Fruit fly (Drosophila melanogaster): Measurements from ENCODE around the gene ppk11.
A peak's percentile ranks its signal among the peaks of the same experiment; 100 is the strongest.

Gene ppk11

DNA sequence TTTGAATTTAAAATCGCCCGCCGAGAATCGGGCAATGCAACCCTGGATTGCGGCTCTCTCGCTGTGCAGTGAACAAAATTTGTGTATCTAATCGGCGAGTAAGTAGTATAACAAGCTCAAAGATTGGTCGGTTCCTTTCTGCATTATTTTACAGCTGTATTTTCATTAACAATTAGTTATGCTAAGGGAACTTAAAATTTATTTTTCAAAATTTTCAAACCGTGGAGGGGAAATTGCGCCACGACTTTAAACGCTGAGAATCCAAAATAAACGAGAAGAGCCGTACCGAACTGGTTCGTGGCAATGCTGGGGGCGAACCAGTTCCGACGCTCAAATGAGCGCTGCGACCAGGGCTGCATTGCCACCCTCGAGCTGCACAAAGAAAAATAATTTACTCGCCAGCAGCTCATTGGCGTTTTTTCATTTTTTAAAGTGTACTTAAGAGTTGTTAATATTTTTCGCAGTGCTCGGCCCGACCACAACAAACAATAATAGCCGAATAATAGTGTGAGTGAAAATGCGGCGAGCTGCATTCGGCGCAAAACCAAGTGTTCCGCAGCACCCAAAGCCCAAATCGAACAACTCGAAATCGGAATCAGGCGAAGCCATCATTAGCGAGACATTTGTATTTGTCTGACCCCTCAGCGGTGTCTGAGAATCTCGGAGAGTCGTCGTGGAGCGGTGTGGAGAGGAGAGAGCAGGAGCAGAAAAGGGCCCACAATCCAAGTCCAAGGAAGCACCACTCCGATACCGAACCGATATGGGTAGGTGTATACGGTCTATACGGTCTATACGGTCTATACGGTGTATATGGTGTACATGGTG, 16.6 kb downstream of the ppk11 start, which contains the start of gene zf30C:
TSS of gene zf30C (plus strand) at position 353 of the 825 bp plus-strand sequence.
- peak; percentile 61 for TF ChIP-seq noc (tag; optimal IDR thresholded peaks at IDR 0.05)

DNA sequence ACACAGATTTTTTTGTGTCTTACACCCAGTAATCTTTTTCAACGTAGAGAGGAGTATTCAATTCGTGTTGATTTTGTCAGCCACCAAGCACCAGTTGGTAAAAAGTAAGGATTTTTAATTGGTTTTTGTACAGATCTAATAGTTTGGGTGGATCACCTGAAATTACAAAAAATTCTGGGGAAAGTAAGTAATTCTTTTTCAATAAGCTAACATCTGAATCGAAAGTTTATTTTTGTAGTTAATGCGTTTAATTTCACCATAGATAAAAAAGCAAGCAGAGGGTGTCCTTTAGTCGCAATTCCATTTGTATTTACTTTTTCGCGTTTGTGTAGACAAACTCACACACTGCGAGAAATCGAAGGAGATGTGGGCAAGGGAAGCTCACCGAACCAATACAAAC, 20.0 kb downstream of the ppk11 start:
- no peak for TF ChIP-seq noc (tag; optimal IDR thresholded peaks at IDR 0.05)

DNA sequence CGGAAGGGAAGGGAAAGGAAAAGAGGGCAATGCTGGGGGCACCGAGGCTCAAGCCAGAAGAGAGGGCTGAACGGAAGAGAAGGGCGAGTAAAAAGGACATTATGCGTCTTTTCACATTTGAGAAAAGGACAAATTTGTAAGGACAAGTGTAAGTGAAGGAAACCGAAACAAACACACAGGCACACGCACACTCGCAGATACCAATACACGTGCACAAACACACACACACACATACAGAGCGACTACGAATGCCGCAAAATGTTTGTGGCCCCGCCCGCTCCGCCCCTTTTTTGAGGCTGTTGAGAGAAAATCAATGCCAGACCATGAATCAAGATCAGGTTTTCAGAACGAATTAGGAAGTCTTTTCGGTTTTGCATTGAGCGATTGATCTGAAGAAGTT, 21.5 kb downstream of the ppk11 start:
- no peak for TF ChIP-seq noc (tag; optimal IDR thresholded peaks at IDR 0.05)

DNA sequence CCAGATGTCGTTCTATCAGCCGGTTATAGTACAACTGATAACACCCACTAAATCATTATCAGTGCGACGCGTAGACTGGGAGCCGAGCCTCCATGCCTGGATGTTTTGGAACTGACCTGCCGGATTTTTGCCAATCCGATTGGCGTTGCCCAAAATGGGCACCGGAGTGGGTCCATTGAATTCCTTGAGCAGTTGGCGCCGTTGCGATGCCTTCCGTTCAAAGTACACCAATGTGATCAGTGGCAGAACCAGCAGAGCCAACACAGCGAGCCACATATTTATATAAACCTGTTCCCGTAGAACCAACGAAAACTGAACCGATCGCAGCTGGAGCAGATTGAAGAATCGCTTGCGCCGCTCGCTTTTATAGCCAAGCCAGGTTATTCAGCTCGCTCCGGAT, 25.1 kb downstream of the ppk11 start, which contains the start of gene Cyp4e3:
TSS of gene Cyp4e3 (minus strand) at position 327 of the 400 bp plus-strand sequence.
- no peak for TF ChIP-seq noc (tag; optimal IDR thresholded peaks at IDR 0.05)

DNA sequence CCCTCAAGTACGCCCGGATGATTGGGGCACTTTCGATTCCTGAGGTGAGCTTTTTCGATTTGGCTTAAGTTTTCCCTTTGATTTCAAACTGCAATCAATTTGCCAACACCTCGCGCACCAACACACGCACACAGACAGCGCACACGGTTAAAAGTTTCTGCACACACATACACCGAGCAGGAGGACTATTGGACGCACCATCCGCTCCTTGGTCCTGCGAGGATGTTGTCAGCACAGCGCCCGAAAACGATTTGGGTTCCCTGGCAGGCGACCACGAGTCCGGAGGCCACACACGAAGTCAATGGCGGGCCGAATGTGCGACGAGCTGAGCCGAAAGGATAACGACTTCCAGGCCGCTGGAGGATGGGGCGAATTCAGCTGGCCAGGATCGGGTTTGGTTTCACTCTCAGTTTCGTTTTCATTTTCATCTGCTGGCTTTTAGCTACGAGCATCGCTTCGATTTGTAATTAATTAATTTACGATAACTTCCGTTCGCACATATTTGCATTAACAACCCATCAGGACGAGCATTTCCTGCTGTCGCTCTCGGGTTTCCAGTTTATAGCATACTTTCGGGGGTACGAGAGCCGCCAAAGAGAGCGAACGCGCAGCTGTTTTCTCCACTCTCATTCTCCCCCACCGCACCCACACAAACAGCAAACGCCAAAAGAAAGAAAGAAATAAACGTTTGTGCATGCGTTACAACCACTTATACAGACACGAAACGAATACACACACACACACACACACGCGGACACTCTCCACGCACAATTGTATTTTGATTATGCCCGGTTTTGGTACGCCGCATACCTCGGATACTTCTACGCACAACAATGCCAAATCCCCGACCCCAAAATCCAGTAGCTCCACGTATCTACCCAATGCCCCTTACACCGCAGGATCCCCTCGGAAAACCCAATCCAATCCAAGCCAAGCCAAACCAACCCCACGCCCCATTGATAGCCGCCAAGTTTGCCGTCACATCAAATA, 28.3 kb downstream of the ppk11 start, which contains the start of gene Nckx30C:
TSS of gene Nckx30C (minus strand) at position 260 of the 990 bp plus-strand sequence.
- no peak for TF ChIP-seq noc (tag; optimal IDR thresholded peaks at IDR 0.05)

DNA sequence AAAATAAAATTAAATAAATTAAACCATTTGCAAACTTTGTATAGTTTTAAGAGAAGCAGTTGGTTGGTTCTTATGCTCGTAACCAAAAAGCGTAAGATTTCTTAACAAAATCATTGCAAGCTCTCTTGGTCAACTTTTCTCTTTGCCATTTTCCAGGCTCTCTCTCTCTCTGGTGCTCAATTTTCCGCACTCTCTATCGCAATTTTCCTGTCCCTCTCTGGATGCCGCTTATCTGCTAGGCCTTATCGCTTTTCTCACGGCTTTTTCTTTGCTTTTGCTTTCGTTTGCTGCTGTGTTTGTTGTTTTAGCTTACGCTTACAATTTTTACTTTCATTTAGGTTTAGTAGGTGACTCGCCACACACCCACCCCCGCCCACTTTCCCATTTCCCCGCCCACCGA, 30.2 kb downstream of the ppk11 start:
- no peak for TF ChIP-seq noc (tag; optimal IDR thresholded peaks at IDR 0.05)

DNA sequence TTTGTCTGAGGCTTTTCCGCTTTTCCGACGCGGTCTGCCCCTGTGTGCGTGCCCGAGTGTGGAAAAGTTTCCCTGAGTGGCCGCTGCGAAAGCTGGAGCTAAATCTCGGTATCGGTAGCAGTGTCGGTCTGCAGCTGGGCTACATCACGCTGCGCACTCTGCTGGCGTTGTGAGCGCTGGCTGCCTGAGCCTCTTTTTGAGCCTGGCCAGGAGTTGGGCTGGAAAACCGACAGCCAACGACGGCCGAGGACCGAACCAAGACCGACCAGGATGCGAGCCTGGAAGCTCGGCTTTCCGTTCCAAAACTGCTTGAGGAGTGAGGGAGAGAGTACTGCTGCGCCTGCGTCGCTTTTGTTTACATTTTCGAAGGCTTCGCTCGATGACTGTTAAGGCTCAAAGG, 31.0 kb downstream of the ppk11 start:
- no peak for TF ChIP-seq noc (tag; optimal IDR thresholded peaks at IDR 0.05)

DNA sequence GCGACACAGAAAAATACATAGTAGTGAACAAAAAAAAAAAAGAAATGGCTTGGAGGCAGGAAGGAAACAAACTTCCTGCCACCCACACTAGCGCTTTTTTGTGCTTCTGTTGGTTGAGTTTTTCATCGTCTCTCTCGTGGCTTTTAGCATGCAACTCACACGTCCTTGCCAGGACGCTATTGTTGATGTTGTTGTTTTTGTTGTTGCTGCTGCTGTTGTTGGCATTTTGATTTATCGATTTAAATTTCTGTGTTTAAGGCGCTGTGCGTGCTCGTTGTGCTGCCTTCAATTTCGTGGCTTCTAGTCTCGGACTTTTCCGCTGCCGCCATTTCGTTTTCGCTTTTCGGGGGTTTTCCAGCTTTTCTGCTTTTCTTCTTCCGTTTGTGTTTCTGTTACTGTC, 35.1 kb downstream of the ppk11 start:
- TF ChIP-seq noc (tag; optimal IDR thresholded peaks at IDR 0.05), result no peak

DNA sequence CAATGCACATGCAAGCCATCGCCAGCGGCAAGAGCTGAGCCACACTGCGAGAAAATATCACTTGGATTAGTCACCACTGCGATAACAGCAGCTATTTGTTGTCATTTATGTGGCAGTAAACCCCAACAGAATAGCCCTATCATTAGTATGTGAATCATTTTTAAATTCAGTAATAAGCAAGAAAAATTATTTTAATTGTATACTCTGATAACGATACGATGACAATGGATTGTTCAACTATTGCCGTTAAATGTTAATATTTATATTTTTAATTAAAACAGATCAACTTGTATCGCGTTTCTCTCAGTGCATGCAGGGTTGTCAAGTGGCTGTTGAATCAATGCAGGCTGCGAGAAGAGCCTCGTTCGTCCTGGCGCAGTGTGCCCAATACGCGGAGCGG, 37.0 kb downstream of the ppk11 start:
- TF ChIP-seq noc (tag; optimal IDR thresholded peaks at IDR 0.05), result no peak

DNA sequence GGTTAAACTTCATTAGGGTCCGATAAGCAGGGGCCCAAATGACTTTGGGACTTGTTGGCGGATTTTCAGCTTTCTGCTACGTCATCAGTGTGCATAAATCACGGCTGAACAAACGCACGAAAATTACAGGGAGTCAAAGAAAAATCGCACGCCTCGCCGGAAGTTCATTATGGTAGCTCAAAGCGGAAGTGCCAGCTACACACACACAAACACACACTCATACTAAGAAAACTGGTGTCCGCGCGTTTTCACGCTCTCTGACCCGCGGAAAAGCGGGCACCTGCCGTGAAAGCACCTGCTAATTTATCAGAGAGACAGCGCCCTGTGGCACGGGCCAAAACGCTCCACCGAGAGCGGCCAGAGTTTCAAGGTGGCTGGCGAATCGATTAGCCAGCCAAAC, 37.5 kb downstream of the ppk11 start:
- TF ChIP-seq noc (tag; optimal IDR thresholded peaks at IDR 0.05), result no peak

DNA sequence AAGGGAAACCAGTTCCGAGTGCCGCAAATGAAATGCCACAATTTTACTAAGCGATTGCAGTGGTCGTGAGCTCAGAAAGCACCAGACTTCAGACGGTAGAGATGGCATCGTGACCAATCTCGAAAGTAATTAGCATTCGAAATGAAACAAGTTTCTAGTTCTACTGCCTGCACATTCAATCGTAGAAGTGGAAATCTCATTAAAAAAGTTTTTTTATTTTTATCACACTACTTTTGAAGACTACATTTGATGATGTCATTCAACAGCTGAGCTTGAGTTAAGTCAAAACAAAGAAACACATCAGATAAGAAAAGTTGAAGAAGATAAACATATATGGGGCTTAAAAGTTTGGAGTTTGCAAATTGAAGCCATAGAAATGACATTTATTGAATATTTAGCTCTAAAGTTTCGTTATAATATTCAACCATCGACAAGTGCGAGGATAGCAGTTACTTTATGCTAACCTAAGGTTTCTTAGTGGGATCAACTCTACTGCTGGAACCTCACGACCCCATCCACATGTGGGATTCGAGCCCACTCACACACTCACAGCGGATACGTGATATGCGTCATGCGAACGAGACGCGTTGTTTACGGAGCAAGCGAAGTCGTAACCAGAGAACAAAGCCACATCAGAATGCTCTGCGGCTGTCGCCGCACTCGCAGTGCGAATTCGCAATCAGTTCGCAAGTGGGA, 38.7 kb downstream of the ppk11 start, which contains the start of gene CG13117:
TSS of gene CG13117 (plus strand) at position 646 of the 696 bp plus-strand sequence.
- no peak for TF ChIP-seq noc (tag; optimal IDR thresholded peaks at IDR 0.05)

DNA sequence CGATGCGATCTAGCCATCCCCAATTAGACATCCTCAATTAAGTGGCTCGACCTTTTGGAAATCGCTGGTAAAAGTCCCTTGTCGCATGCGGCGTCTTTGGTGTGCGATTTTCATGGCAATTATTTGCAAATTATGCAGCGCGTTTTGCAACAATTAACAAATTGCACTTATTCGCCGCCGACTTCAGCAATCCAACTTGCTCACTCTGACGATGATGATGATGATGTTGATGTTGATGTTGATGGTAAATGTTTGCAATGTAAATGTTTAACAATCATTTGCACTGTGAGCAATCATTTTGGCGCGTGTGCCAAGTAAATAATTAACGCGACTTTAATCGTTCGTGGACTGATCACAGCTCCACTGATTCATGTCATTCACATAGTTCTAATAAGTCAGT, 40.7 kb downstream of the ppk11 start:
- no peak for TF ChIP-seq noc (tag; optimal IDR thresholded peaks at IDR 0.05)

DNA sequence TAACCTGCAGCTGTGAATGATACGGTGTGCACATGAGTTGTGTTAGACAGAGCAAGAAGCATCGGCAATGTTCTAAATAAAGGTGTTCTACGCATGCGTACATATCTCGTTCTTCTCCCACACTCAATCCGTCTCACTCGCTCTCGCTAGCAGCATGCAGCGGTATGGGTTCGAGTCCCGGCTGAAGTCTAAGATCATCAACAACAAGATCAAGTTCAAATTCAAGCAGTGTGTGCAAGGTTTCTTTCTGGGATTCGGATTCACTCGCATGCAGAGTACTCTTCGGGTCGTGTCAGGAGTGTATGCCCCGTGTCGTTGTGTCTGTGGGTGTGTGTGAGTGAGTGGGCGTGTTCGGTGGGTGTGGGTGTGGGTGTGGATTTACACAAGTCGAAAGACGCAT, 43.6 kb downstream of the ppk11 start:
- no peak for TF ChIP-seq noc (tag; optimal IDR thresholded peaks at IDR 0.05)

DNA sequence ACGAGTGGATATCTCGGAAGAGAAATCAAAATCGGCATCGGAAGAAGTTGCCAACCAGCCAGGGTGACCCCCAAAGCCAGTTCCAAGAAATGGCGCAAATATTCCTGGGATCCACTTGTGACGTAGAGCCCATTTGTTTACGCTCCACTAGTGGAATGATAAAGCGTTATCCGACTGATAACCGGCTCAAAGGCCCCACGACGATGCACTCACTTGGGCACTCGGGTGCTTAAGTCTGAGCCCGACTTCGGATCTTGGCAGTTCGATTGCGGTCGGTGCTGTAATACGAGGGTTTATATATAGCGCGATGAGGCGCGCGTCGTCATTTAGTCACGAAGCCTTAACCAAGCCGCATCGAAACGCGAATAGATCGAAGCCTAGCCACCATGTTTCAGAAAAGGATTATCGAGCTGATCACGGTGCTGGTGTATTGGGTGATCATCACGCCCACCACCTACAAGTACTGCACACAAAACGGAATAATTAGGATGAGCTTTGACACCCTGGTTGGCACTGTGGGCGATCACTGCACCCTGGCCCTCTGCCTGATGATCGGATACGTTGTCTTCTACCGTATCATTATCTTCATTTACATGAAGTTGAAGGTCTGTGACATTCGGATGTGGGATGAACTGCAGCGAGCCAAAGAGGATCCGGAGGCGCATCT, 45.1 kb downstream of the ppk11 start, which contains the start of gene CG13116:
TSS of gene CG13116 (plus strand) at position 323 of the 667 bp plus-strand sequence.
- no peak for TF ChIP-seq noc (tag; optimal IDR thresholded peaks at IDR 0.05)

DNA sequence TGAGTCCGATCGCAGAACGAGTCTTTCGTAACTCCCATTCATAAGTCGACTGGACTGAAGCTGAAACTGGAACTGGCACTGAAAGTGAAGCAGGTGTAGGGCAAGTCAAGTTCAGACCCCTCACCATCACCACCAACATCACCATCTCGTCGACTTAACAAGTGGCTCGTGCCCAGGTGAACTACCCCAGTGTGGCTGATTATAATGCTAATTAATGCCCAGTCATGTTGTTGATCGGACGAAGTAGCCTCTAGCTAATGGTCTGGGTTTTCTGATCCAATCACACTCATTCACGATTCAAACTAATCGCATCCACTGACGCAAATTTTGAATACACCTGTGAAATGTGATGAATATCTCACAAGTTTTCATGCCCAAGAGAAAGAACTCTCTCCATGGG, 46.0 kb downstream of the ppk11 start:
- TF ChIP-seq noc (tag; optimal IDR thresholded peaks at IDR 0.05), result no peak

All from whole organism, larva.